Fruit fly (Drosophila melanogaster) whole organism, adult: ENCODE data around the gene Tsp26A.

Source experiments
- CG11617 ChIP-seq: fragments of 200-800 bp; sonication (Bioruptor generic); optimal IDR thresholded peaks from 2 replicates; lab custom pipeline; 2017; ENCODE audit warnings: mild to moderate bottlenecking, missing biosample characterization, missing genetic modification reagents, missing genetic modification characterization
- CG12768 ChIP-seq: fragments of 200-800 bp; sonication (Bioruptor generic); optimal IDR thresholded peaks from 2 replicates; lab custom pipeline; 2017; ENCODE audit warnings: missing biosample characterization, missing genetic modification characterization, mild to moderate bottlenecking, moderate library complexity, missing genetic modification reagents
- CG14711 ChIP-seq: fragments of 200-800 bp; sonication (Bioruptor generic); optimal IDR thresholded peaks from 2 replicates; lab custom pipeline; 2018; ENCODE audit warnings: missing biosample characterization, mild to moderate bottlenecking, missing genetic modification characterization, moderate library complexity
- CG1620 ChIP-seq: fragments of 200-800 bp; sonication (Bioruptor generic); optimal IDR thresholded peaks from 2 replicates; lab custom pipeline; 2016; ENCODE audit warnings: missing biosample characterization, missing genetic modification characterization
- CG33017 ChIP-seq: fragments of 200-800 bp; sonication (Bioruptor generic); optimal IDR thresholded peaks from 2 replicates; lab custom pipeline; 2018; ENCODE audit warnings: missing biosample characterization, mild to moderate bottlenecking, missing genetic modification characterization, moderate library complexity
- CG5204 ChIP-seq: fragments of 200-800 bp; sonication (Bioruptor generic); optimal IDR thresholded peaks from 2 replicates; lab custom pipeline; 2016; ENCODE audit warnings: missing biosample characterization, missing genetic modification characterization
- CG7045 ChIP-seq: fragments of 200-800 bp; sonication (Bioruptor generic); optimal IDR thresholded peaks from 2 replicates; lab custom pipeline; 2017; ENCODE audit warnings: missing biosample characterization, mild to moderate bottlenecking, missing genetic modification characterization
- CG7101 ChIP-seq: fragments of 200-800 bp; sonication (Bioruptor generic); optimal IDR thresholded peaks from 2 replicates; lab custom pipeline; 2018; ENCODE audit warnings: missing biosample characterization, mild to moderate bottlenecking, missing genetic modification characterization, moderate library complexity
- Clk ChIP-seq: fragments of 200-800 bp; sonication (Bioruptor generic); optimal IDR thresholded peaks from 2 replicates; lab custom pipeline; 2017; ENCODE audit warnings: missing biosample characterization, missing genetic modification characterization
- Crg-1 ChIP-seq: fragments of 200-800 bp; sonication (Bioruptor generic); optimal IDR thresholded peaks from 2 replicates; lab custom pipeline; 2016; ENCODE audit warnings: missing biosample characterization, missing genetic modification characterization
- Hr96 ChIP-seq: fragments of 200-800 bp; sonication (Bioruptor generic); optimal IDR thresholded peaks from 2 replicates; lab custom pipeline; 2016; ENCODE audit warnings: missing biosample characterization, missing genetic modification characterization
- Mnt ChIP-seq: fragments of 200-800 bp; sonication (Bioruptor generic); optimal IDR thresholded peaks from 2 replicates; lab custom pipeline; 2016; ENCODE audit warnings: missing biosample characterization, mild to moderate bottlenecking, missing genetic modification characterization
- bab1 ChIP-seq: fragments of 200-800 bp; sonication (Bioruptor generic); optimal IDR thresholded peaks from 3 replicates; lab custom pipeline; 2019; ENCODE audit warnings: missing biosample characterization, mild to moderate bottlenecking, missing genetic modification characterization, moderate library complexity
- cic ChIP-seq: fragments of 200-800 bp; sonication (Bioruptor generic); optimal IDR thresholded peaks from 2 replicates; lab custom pipeline; 2017; ENCODE audit warnings: missing biosample characterization, mild to moderate bottlenecking, missing genetic modification characterization, moderate library complexity
- cnc ChIP-seq, 2 experiments: fragments of >200 bp; optimal IDR thresholded peaks; 2 replicates each; lab custom pipeline; 2017
- kay ChIP-seq: fragments of 200-800 bp; sonication (Bioruptor generic); peaks from one replicate; lab custom pipeline; 2016; ENCODE audit warnings: missing biosample characterization, missing genetic modification characterization, borderline replicate concordance
- ovo ChIP-seq: fragments of 200-800 bp; sonication (Bioruptor generic); optimal IDR thresholded peaks from 2 replicates; lab custom pipeline; 2016; ENCODE audit warnings: missing biosample characterization, missing genetic modification characterization
- pad ChIP-seq: fragments of 200-800 bp; sonication (Bioruptor generic); optimal IDR thresholded peaks from 3 replicates; lab custom pipeline; 2017; ENCODE audit warnings: missing biosample characterization, missing genetic modification characterization, mild to moderate bottlenecking, moderate library complexity, missing genetic modification reagents
- tj ChIP-seq: fragments of 200-800 bp; sonication (Bioruptor generic); optimal IDR thresholded peaks from 3 replicates; lab custom pipeline; 2017; ENCODE audit warnings: missing biosample characterization, mild to moderate bottlenecking, missing genetic modification characterization, moderate library complexity
- toe ChIP-seq: fragments of 200-800 bp; sonication (Bioruptor generic); optimal IDR thresholded peaks from 2 replicates; lab custom pipeline; 2016; ENCODE audit warnings: missing biosample characterization, missing genetic modification characterization

The Tsp26A gene

dm6 chr2L:6000065-6000464 is at the start of gene Tsp26A:
TSS of gene Tsp26A (plus strand) at chr2L:6000228.
- TF ChIP-seq CG7101 (tag; lab: Kevin White, UChicago) (no peak), CG5204 (GFP tag; lab: Kevin White, UChicago) (no peak), bab1 (GFP tag; lab: Kevin White, UChicago) (no peak), CG14711 (tag; lab: Kevin White, UChicago) (no peak), CG11617 (GFP tag; lab: Kevin White, UChicago) (no peak), Hr96 (GFP tag; lab: Kevin White, UChicago) (no peak), pad (GFP tag; lab: Kevin White, UChicago) (no peak), cic (no peak)

dm6 chr2L:5956153-5956552 is 43.9 kb upstream of the Tsp26A start, which contains the start of gene CG13999:
TSS of gene CG13999 (minus strand) at chr2L:5956466.
- TF ChIP-seq bab1 (GFP tag; lab: Kevin White, UChicago) (no peak), kay (GFP tag; lab: Kevin White, UChicago) (no peak), tj (no peak), toe (GFP tag; lab: Kevin White, UChicago) (no peak), cic (no peak), CG14711 (tag; lab: Kevin White, UChicago) (no peak), CG7101 (tag; lab: Kevin White, UChicago) (no peak), CG12768 (GFP tag; lab: Kevin White, UChicago) (no peak), pad (GFP tag; lab: Kevin White, UChicago) (no peak), Crg-1 (GFP tag; lab: Kevin White, UChicago) (no peak), Hr96 (GFP tag; lab: Kevin White, UChicago) (no peak), CG11617 (GFP tag; lab: Kevin White, UChicago) (no peak), CG5204 (GFP tag; lab: Kevin White, UChicago) (no peak), Clk (GFP tag; lab: Kevin White, UChicago) (no peak), CG1620 (GFP tag; lab: Kevin White, UChicago) (no peak), Mnt (GFP tag; lab: Kevin White, UChicago) (no peak), CG7045 (GFP tag; lab: Kevin White, UChicago) (no peak), cnc (optimal IDR thresholded peaks at IDR 0.05; lab: Kevin White, UChicago) (no peak), ovo (GFP tag; lab: Kevin White, UChicago) (no peak)

dm6 chr2L:5956706-5957105 is 43.3 kb upstream of the Tsp26A start, which contains the start of the genes CG13998 and Vm26Ab:
TSS of gene CG13998 (minus strand) at chr2L:5956819.
TSS of gene Vm26Ab (plus strand) at chr2L:5957004.
- TF ChIP-seq cic (no peak), CG7045 (GFP tag; lab: Kevin White, UChicago) (no peak), tj (peak; percentile 99)

- TF ChIP-seq cic (no peak), tj (peak; percentile 97)
Observed at dm6 chr2L:5958581-5959177, 41.3 kb upstream of the Tsp26A start, which contains the start of gene Vm26Ac. TSS of gene Vm26Ac (minus strand) at chr2L:5958631.

dm6 chr2L:5959863-5960658 is 40.0 kb upstream of the Tsp26A start, which contains the start of gene Vm26Aa:
TSS of gene Vm26Aa (minus strand) at chr2L:5960340.
- TF ChIP-seq CG7101 (tag; lab: Kevin White, UChicago) (no peak), tj (peak; percentile 98)

- TF ChIP-seq tj (peak; percentile 93), toe (GFP tag; lab: Kevin White, UChicago) (no peak), CG1620 (GFP tag; lab: Kevin White, UChicago) (no peak), Clk (GFP tag; lab: Kevin White, UChicago) (no peak), Crg-1 (GFP tag; lab: Kevin White, UChicago) (peak; percentile 0)
Observed at dm6 chr2L:5961169-5961918, 38.7 kb upstream of the Tsp26A start.

- TF ChIP-seq pad (GFP tag; lab: Kevin White, UChicago) (no peak), Clk (GFP tag; lab: Kevin White, UChicago) (no peak), tj (no peak), cic (no peak), CG5204 (GFP tag; lab: Kevin White, UChicago) (no peak), Mnt (GFP tag; lab: Kevin White, UChicago) (no peak), ovo (GFP tag; lab: Kevin White, UChicago) (no peak), Crg-1 (GFP tag; lab: Kevin White, UChicago) (no peak), CG11617 (GFP tag; lab: Kevin White, UChicago) (no peak), CG33017 (tag; lab: Kevin White, UChicago) (no peak), toe (GFP tag; lab: Kevin White, UChicago) (no peak), CG12768 (GFP tag; lab: Kevin White, UChicago) (no peak), CG14711 (tag; lab: Kevin White, UChicago) (no peak), CG7045 (GFP tag; lab: Kevin White, UChicago) (no peak), CG7101 (tag; lab: Kevin White, UChicago) (no peak), bab1 (GFP tag; lab: Kevin White, UChicago) (no peak), cnc (optimal IDR thresholded peaks at IDR 0.05; lab: Kevin White, UChicago) (no peak), Hr96 (GFP tag; lab: Kevin White, UChicago) (no peak), kay (GFP tag; lab: Kevin White, UChicago) (no peak), CG1620 (GFP tag; lab: Kevin White, UChicago) (no peak)
Observed at dm6 chr2L:5963251-5963650, 36.8 kb upstream of the Tsp26A start.
